Worm (Caenorhabditis elegans): Measurements from ENCODE around the gene T02B11.3.
A peak's percentile ranks its signal among the peaks of the same experiment; 100 is the strongest.

Gene T02B11.3

ce11 chrV:904232-904983, 37.8 kb upstream of the T02B11.3 start, which contains the start of gene trm-2A:
Gene trm-2A, plus strand, starts transcription at chrV:904963.
- TF ChIP-seq gmeb-1 (tag; optimal IDR thresholded peaks at IDR 0.05) (peak; percentile 97), ztf-11 (tag; optimal IDR thresholded peaks at IDR 0.05) (no peak), nhr-129 (tag; optimal IDR thresholded peaks at IDR 0.05) (peak; percentile 69), nhr-11 (tag; optimal IDR thresholded peaks at IDR 0.05) (no peak), lsy-2 (tag; optimal IDR thresholded peaks at IDR 0.05) (peak; percentile 51 to 88), peb-1 (tag; optimal IDR thresholded peaks at IDR 0.05) (no peak), zag-1 (tag; optimal IDR thresholded peaks at IDR 0.05) (no peak), sma-9 (GFP tag; optimal IDR thresholded peaks at IDR 0.05) (peak; percentile 89), sma-9 (tag; optimal IDR thresholded peaks at IDR 0.05) (no peak), unc-39 (tag; optimal IDR thresholded peaks at IDR 0.05) (no peak), ceh-16 (tag; optimal IDR thresholded peaks at IDR 0.05) (no peak), blmp-1 (tag; optimal IDR thresholded peaks at IDR 0.05; ENCODE audit: insufficient read depth) (peak; percentile 42), lin-13 (GFP tag; optimal IDR thresholded peaks at IDR 0.05) (peak; percentile 85), Y55F3AM.14 (GFP tag; optimal IDR thresholded peaks at IDR 0.05) (no peak), elt-1 (tag; optimal IDR thresholded peaks at IDR 0.05) (no peak), crh-2 (tag; optimal IDR thresholded peaks at IDR 0.05) (peak; percentile 79), nhr-237 (tag; optimal IDR thresholded peaks at IDR 0.05) (peak; percentile 24), elt-3 (tag; optimal IDR thresholded peaks at IDR 0.05) (no peak), mdl-1 (tag; optimal IDR thresholded peaks at IDR 0.05) (peak in 1 of 2 experiments; percentile 4), F13H6.1 (tag; optimal IDR thresholded peaks at IDR 0.05) (peak; percentile 72), nhr-12 (tag; optimal IDR thresholded peaks at IDR 0.05) (no peak), snpc-4 (tag; optimal IDR thresholded peaks at IDR 0.05) (peak; percentile 59), ztf-1 (GFP tag; conservative IDR thresholded peaks at IDR 0.05) (no peak), sma-3 (GFP tag; optimal IDR thresholded peaks at IDR 0.05) (peak; percentile 85), nhr-23 (tag; optimal IDR thresholded peaks at IDR 0.05) (no peak), aly-2 (tag; optimal IDR thresholded peaks at IDR 0.05) (no peak), fos-1 (tag; optimal IDR thresholded peaks at IDR 0.05) (peak; percentile 38), C34F6.9 (tag; optimal IDR thresholded peaks at IDR 0.05) (peak; percentile 62), unc-55 (GFP tag; optimal IDR thresholded peaks at IDR 0.05) (peak; percentile 80), lin-39 (tag; optimal IDR thresholded peaks at IDR 0.05) (no peak), sem-4 (tag; optimal IDR thresholded peaks at IDR 0.05) (peak; percentile 71), ceh-82 (tag; optimal IDR thresholded peaks at IDR 0.05) (no peak), R02D3.7 (tag; optimal IDR thresholded peaks at IDR 0.05) (no peak), skn-1 (tag; optimal IDR thresholded peaks at IDR 0.05) (no peak), ZK546.5 (tag; optimal IDR thresholded peaks at IDR 0.05) (no peak), nhr-77 (tag; optimal IDR thresholded peaks at IDR 0.05) (peak; percentile 14), mbf-1 (tag; optimal IDR thresholded peaks at IDR 0.05) (no peak), egl-27 (tag; optimal IDR thresholded peaks at IDR 0.05) (peak; percentile 19), alr-1 (tag; optimal IDR thresholded peaks at IDR 0.05) (no peak), nhr-25 (tag; optimal IDR thresholded peaks at IDR 0.05) (peak; percentile 71), nhr-6 (tag; optimal IDR thresholded peaks at IDR 0.05) (peak; percentile 66), lin-11 (tag; optimal IDR thresholded peaks at IDR 0.05) (no peak), ztf-4 (tag; optimal IDR thresholded peaks at IDR 0.05) (peak; percentile 42), nhr-10 (tag; optimal IDR thresholded peaks at IDR 0.05) (no peak), unc-62 (GFP tag; optimal IDR thresholded peaks at IDR 0.05) (no peak), dmd-4 (tag; optimal IDR thresholded peaks at IDR 0.05) (no peak), ama-1 (optimal IDR thresholded peaks at IDR 0.05) (no peak), nhr-21 (tag; optimal IDR thresholded peaks at IDR 0.05) (peak; percentile 69), mab-5 (tag; optimal IDR thresholded peaks at IDR 0.05) (peak; percentile 26)

All from whole organism, L2 larva.